Worm (Caenorhabditis elegans) whole organism, early embryonic: Measurements from ENCODE around the gene irld-52.

Experiments used
- hmbx-1 ChIP-seq: sonication (generic microtip); optimal IDR thresholded peaks from 2 replicates; lab custom pipeline; 2016; ENCODE audit warnings: mild to moderate bottlenecking, missing genetic modification characterization, missing compliant biosample characterization
- sea-1 ChIP-seq: fragments of 200-800 bp; sonication (Bioruptor generic); conservative IDR thresholded peaks from 2 replicates; pipeline ENCODE4 v1.3.6; 2022; ENCODE audit warnings: missing genetic modification characterization, missing compliant biosample characterization

ce11 chrV:15730459-15730858 lies 49.0 kb upstream of the irld-52 start, which contains the start of gene Y6E2A.10:
- TF ChIP-seq sea-1 (GFP tag; lab: Robert Waterston, UW) (no peak), hmbx-1 (no peak)
